Fruit fly (Drosophila melanogaster): ENCODE measurements around the gene CG2260.

Gene CG2260

dm6 chrX:8157294-8157693 lies 36.3 kb upstream of the CG2260 start, which contains the start of the genes Traf6 and GIIIspla2 (continued):
- TF ChIP-seq CG7357 (GFP tag; IDR thresholded peaks at IDR 0.05) (peak; percentile 100), CG3847 (GFP tag; IDR thresholded peaks at IDR 0.05) (peak; percentile 86), CG17186 (GFP tag; optimal IDR thresholded peaks at IDR 0.05) (peak; percentile 88), tap (tag; optimal IDR thresholded peaks at IDR 0.05) (peak; percentile 20), CG11696 (GFP tag; IDR thresholded peaks at IDR 0.05) (peak; percentile 30; the same call in 1 of the 2 replicates), schlank (tag; optimal IDR thresholded peaks at IDR 0.05) (peak; percentile 56), gem (tag; optimal IDR thresholded peaks at IDR 0.05) (peak; percentile 84), nerfin-2 (GFP tag; IDR thresholded peaks at IDR 0.05; ENCODE audit: partially characterized antibody) (no peak), exex (tag; optimal IDR thresholded peaks at IDR 0.05) (no peak), CG17359 (tag; optimal IDR thresholded peaks at IDR 0.05) (peak; percentile 60), psq (GFP tag; optimal IDR thresholded peaks at IDR 0.05) (peak; percentile 39), HLH3B (GFP tag; IDR thresholded peaks at IDR 0.05) (peak; percentile 71), salm (tag; optimal IDR thresholded peaks at IDR 0.05) (peak; percentile 50), CG5180 (GFP tag; optimal IDR thresholded peaks at IDR 0.05) (no peak), stwl (tag; optimal IDR thresholded peaks at IDR 0.05) (peak; percentile 94), CG7963 (GFP tag; IDR thresholded peaks at IDR 0.05; ENCODE audit: partially characterized antibody) (no peak), tio (GFP tag; optimal IDR thresholded peaks at IDR 0.05) (no peak), CG9932 (GFP tag; IDR thresholded peaks at IDR 0.05) (peak; percentile 85), CG13287 (GFP tag; IDR thresholded peaks at IDR 0.05; ENCODE audit: partially characterized antibody) (peak; percentile 59), sens (GFP tag) (peak; percentile 95), NK7.1 (GFP tag; optimal IDR thresholded peaks at IDR 0.05) (peak; percentile 45), mld (GFP tag; IDR thresholded peaks at IDR 0.05; ENCODE audit: partially characterized antibody) (no peak), gce (GFP tag; IDR thresholded peaks at IDR 0.05) (0 out of 3 replicates have a peak, but pooled peaks have one; percentile 14), grau (tag; optimal IDR thresholded peaks at IDR 0.05) (peak; percentile 80), inv (GFP tag; IDR thresholded peaks at IDR 0.05; ENCODE audit: partially characterized antibody) (no peak), insv (GFP tag; optimal IDR thresholded peaks at IDR 0.05) (peak in 1 of 2 experiments; percentile 56), CG18262 (tag; optimal IDR thresholded peaks at IDR 0.05) (peak; percentile 86), bcd (GFP tag; optimal IDR thresholded peaks at IDR 0.05) (peak; percentile 72), bsh (GFP tag; optimal IDR thresholded peaks at IDR 0.05) (peak in 1 of 2 experiments; percentile 75), CG3995 (GFP tag; optimal IDR thresholded peaks at IDR 0.05) (peak; percentile 60), CG11695 (GFP tag; IDR thresholded peaks at IDR 0.05) (peak; percentile 72; the same call in 2 of the 3 replicates), Side (GFP tag; optimal IDR thresholded peaks at IDR 0.05) (peak; percentile 52), CG33213 (GFP tag; optimal IDR thresholded peaks at IDR 0.05) (peak; percentile 68), eve (GFP tag; optimal IDR thresholded peaks at IDR 0.05) (no peak), ERR (GFP tag; optimal IDR thresholded peaks at IDR 0.05) (no peak), CG13894 (tag; optimal IDR thresholded peaks at IDR 0.05) (no peak), CG9817 (tag; optimal IDR thresholded peaks at IDR 0.05) (peak; percentile 88), CG2875 (GFP tag; optimal IDR thresholded peaks at IDR 0.05) (peak; percentile 8), Nf-YC (tag; optimal IDR thresholded peaks at IDR 0.05) (peak; percentile 73), Bteb2 (GFP tag; optimal IDR thresholded peaks at IDR 0.05) (peak; percentile 70), CG9437 (GFP tag; optimal IDR thresholded peaks at IDR 0.05) (peak; percentile 70), vfl (GFP tag; optimal IDR thresholded peaks at IDR 0.05) (peak; percentile 59), hkb (optimal IDR thresholded peaks at IDR 0.05) (no peak), hkb (GFP tag; IDR thresholded peaks at IDR 0.05) (peak; percentile 71), p53 (GFP tag; optimal IDR thresholded peaks at IDR 0.05) (peak; percentile 40), caup (GFP tag; optimal IDR thresholded peaks at IDR 0.05; ENCODE audit: severe bottlenecking) (peak; percentile 81), CG10543 (GFP tag; optimal IDR thresholded peaks at IDR 0.05) (peak; percentile 78), emc (GFP tag; optimal IDR thresholded peaks at IDR 0.05) (peak; percentile 21), Dll (GFP tag; IDR thresholded peaks at IDR 0.05; ENCODE audit: partially characterized antibody) (peak; percentile 46; the same call in 1 of the 4 replicates), CG17612 (GFP tag; IDR thresholded peaks at IDR 0.05) (peak; percentile 27; the same call in 1 of the 2 replicates)

Data from whole organism, embryonic.